Worm (Caenorhabditis elegans) whole organism, dauer: ENCODE measurements around the gene C44C10.11.

Source experiments
- unc-62 ChIP-seq: sonication (generic microtip); optimal IDR thresholded peaks from 2 replicates; lab custom pipeline; 2017; ENCODE audit warnings: missing biosample characterization, missing genetic modification reagents, missing genetic modification characterization

Gene C44C10.11

DNA sequence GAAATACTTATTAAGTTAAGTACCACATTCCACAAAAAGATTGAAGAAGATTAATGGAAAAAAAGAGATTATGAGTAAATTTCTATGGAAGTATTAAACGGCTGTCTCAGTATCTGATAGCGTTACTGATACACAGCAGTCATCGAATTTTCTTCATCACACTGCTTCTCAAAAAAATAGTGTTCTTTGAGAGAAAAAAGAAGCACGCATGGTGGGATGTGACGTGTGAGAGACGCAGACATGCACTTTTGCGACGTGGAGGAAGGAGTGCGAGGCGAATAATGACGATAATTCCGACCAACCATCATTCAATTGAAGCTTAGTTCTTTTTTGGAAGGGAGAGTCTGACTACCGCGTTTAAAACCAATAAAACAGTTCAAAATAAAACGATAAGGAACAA is at the start of gene C44C10.11:
TSS of gene C44C10.11 (minus strand) at position 115 of the 400 bp plus-strand sequence.
- no peak for TF ChIP-seq unc-62 (GFP tag; lab: Kevin White, UChicago)

- TF ChIP-seq unc-62 (GFP tag; lab: Kevin White, UChicago): no peak
These were observed 48.7 kb upstream of the C44C10.11 start, which contains the start of gene lact-7 for ce11 chrX:11758809-11759208. lact-7 (plus strand) TSS chrX:11759109.

DNA sequence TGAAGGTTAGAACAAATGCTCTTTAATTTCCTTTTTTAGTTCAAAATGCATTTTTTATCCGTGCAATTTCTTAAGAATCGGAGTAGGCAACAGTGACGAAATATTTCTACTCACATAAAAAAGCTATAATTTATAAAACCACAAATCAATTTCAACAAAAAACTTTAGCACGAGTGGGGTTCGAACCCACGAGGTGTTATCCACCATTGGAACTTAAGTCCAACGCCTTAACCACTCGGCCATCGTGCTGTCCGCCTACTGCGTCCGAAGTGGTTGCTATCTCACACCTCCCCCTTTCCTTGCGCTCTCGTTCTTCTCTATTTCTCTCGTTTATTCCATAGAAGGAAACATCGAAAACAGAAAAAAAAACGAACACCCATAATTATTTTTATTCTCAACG is 47.5 kb upstream of the C44C10.11 start:
- TF ChIP-seq unc-62 (GFP tag; lab: Kevin White, UChicago): no peak

ce11 chrX:11753155-11753554 is 43.0 kb upstream of the C44C10.11 start:
- TF ChIP-seq unc-62 (GFP tag; lab: Kevin White, UChicago): no peak

- no peak for TF ChIP-seq unc-62 (GFP tag; lab: Kevin White, UChicago)
These were observed 42.1 kb upstream of the C44C10.11 start for ce11 chrX:11752289-11752688.

- TF ChIP-seq unc-62 (GFP tag; lab: Kevin White, UChicago): no peak
These were observed 35.8 kb upstream of the C44C10.11 start, which contains the start of gene C40H5.2 for ce11 chrX:11745821-11746485. C40H5.2 (plus strand) TSS chrX:11746076.

DNA sequence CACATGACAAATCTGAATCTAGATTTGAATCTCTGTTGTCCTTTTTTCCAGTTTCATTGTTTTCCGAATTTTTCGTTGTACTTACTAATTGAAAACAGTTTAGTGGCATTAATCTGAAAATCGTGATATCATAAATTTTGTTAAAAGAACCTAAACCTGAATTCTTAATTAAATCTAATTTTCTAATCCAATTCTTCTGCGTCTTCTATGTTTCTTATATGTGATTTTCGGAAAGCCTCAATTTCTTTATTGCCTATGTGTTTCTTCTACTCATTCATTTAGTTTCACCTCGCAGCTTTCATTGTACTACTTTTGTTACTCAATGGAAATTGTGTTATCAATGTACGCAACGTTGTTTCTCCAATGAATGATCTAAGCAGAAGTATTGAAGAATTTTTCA is 33.6 kb upstream of the C44C10.11 start:
- no peak for TF ChIP-seq unc-62 (GFP tag; lab: Kevin White, UChicago)

DNA sequence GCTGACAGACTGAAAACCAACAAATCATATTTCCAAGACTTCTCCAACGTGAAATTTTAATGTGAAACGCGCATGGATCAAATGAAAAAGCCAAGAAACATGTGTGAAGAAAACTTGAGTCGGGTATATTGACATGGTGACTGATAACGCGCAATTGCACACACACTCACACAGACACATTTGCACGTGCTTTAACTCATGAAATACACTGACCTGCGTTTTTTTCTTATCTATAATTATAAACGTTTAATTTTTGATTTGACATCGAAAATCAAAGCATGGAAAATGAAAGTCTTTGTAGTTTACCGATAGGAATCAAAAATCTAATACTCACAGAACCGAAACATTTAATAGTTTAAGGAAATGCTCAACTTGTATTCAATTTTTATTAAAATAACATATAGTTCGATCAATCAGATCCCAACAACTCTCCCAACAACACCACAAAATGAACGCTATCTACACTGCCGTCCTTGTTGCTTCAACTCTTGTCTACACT is 28.5 kb upstream of the C44C10.11 start, which contains the start of gene nspa-9:
TSS of gene nspa-9 (plus strand) at position 449 of the 499 bp plus-strand sequence.
- no peak for TF ChIP-seq unc-62 (GFP tag; lab: Kevin White, UChicago)

- TF ChIP-seq unc-62 (GFP tag; lab: Kevin White, UChicago): no peak
These were observed 26.9 kb upstream of the C44C10.11 start, which contains the start of gene D1053.3 for ce11 chrX:11737053-11737452. D1053.3 (minus strand) TSS chrX:11737153.

DNA sequence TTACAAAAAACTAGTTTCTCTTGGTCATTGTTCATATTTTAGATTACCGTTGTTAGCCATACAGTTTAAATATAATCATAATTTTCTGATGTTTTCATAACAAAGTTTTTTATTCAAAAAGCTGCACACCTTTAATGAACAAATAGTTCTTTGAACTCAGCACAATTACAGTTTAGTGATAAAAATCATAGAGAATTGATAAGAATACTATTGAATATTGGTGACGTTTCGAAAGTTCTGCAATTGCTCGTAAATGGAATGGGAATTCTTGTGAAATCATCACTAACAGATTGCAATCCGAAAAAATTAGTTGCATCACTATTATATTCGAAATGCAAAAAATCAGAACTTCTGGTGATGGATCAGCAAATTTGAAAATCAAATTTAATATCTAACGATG is 24.0 kb upstream of the C44C10.11 start:
- TF ChIP-seq unc-62 (GFP tag; lab: Kevin White, UChicago): no peak

- TF ChIP-seq unc-62 (GFP tag; lab: Kevin White, UChicago): no peak
These were observed 22.6 kb upstream of the C44C10.11 start for ce11 chrX:11732752-11733151.

DNA sequence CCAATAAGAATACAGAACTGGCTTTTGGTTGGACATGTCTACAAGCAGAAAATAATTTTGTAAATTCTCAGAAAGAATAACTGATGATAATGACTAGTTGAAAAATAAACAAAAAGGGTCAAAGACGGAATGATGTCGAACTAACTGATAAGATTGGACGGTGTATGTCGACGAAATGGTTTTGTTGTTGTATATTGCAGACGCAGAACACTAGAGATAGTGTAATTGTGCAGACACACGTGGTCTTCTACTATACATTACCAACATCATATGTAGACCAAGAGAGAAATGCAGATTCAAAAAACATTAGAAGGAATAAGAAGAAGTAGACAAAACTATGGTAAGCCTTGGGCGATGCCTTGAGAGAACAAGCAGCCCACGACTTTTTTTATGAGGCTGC is 17.6 kb upstream of the C44C10.11 start, which contains the start of the genes gst-42 and D1053.2:
TSS of gene gst-42 (minus strand) at position 176 of the 400 bp plus-strand sequence.
TSS of gene D1053.2 (plus strand) at position 391 of the 400 bp plus-strand sequence.
- TF ChIP-seq unc-62 (GFP tag; lab: Kevin White, UChicago): no peak

ce11 chrX:11726450-11726849 is 16.3 kb upstream of the C44C10.11 start:
- TF ChIP-seq unc-62 (GFP tag; lab: Kevin White, UChicago): no peak

ce11 chrX:11725646-11726045 is 15.5 kb upstream of the C44C10.11 start:
- TF ChIP-seq unc-62 (GFP tag; lab: Kevin White, UChicago): no peak

DNA sequence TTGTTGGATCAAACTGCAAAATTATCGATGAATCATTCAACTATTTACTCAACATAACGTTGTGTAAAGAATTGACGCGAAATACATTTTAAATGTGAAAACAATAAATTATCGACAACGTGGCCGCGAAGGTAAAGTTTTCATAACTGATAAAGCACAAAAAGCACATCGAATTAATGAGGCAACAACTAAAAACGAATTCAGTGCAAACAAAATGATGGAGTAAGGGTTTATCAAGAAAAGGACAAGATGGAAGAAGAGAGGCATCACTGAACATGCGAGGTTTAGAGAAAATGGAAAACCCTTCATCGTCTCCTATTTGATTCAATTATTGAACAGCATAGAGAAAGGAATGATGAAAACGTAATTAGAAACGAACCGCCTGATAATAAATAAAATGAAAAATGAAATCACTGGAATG is 13.6 kb upstream of the C44C10.11 start, which contains the start of gene D1053.4:
TSS of gene D1053.4 (minus strand) at position 20 of the 421 bp plus-strand sequence.
- TF ChIP-seq unc-62 (GFP tag; lab: Kevin White, UChicago): no peak

DNA sequence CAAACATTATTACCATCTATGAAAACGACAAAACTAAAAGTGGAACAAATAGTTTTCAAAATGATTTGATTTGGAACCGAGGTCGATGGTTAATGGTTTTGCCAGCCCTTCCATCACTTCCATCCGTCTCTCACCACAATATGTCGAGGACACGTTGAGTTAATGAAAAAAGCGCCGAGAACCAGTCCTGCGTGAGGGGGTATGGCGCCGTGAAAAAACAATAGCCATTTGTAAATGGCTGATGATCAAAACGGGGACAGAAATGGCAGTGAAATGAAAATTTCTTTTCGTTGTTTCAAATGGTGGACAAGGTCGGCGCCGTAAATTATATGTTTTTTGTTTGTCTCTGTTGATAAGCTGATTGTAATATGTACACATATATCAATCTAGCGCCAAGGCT is 9.9 kb upstream of the C44C10.11 start:
- TF ChIP-seq unc-62 (GFP tag; lab: Kevin White, UChicago): no peak

DNA sequence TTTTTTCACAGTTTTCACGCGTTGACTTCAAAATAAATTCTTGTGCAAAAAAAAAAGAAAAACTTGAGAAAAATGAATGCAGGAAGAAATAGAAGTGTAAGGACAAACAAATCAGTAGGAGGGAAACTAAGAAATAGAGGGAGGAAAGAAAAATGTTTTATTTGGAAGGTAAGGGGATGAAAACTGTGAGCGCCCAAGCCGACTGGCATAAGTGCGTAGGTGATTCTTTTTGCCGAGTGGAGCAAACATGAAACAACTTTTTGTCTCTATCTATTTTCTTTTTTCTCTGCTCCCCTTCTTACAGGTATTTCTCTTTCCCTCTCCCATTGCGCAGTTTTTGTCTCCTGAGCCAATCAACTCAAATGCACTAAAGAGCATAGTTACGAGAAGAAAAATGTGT is 8.6 kb upstream of the C44C10.11 start:
- no peak for TF ChIP-seq unc-62 (GFP tag; lab: Kevin White, UChicago)
